Fruit fly (Drosophila melanogaster) whole organism, embryonic: ENCODE measurements around the gene CG9328.

Experiments used
- Awh ChIP-seq: fragments of 200-800 bp; sonication (Bioruptor generic); IDR thresholded peaks from 2 replicates; pipeline ENCODE4, ENCODE4 v1.3.6; 2022; ENCODE audit warnings: missing biosample characterization, missing genetic modification characterization
- B-H1 ChIP-seq: fragments of 200-800 bp; sonication (Bioruptor generic); IDR thresholded peaks from 3 replicates; pipeline ENCODE4 v1.3.6; 2022; ENCODE audit warnings: missing biosample characterization, missing genetic modification characterization
- CG10366 ChIP-seq: fragments of 200-800 bp; sonication (Bioruptor generic); IDR thresholded peaks from 2 replicates; pipeline ENCODE4 v1.3.6; 2022; ENCODE audit warnings: missing biosample characterization, missing genetic modification characterization
- CG11696 ChIP-seq: fragments of 200-800 bp; sonication (Bioruptor generic); IDR thresholded peaks from 2 replicates; pipeline ENCODE4 v1.3.6; 2022; ENCODE audit warnings: missing biosample characterization, missing genetic modification characterization
- CG12071 ChIP-seq: fragments of 200-800 bp; sonication (Bioruptor generic); optimal IDR thresholded peaks from 3 replicates; lab custom pipeline; 2018; ENCODE audit warnings: missing biosample characterization, mild to moderate bottlenecking, missing genetic modification characterization
- CG17385 ChIP-seq: fragments of 200-800 bp; sonication (Bioruptor generic); optimal IDR thresholded peaks from 3 replicates; lab custom pipeline; 2018; ENCODE audit warnings: missing biosample characterization, mild to moderate bottlenecking, missing genetic modification characterization
- CG34422 ChIP-seq: fragments of 200-800 bp; sonication (Bioruptor generic); IDR thresholded peaks from 3 replicates; pipeline ENCODE4 v1.3.6; 2022; ENCODE audit warnings: missing biosample characterization, missing genetic modification characterization
- CG4360 ChIP-seq: fragments of 200-800 bp; sonication (Bioruptor generic); IDR thresholded peaks from 2 replicates; pipeline ENCODE4 v1.3.6; 2022; ENCODE audit warnings: missing biosample characterization, missing genetic modification characterization
- CG4730 ChIP-seq: fragments of 200-800 bp; sonication (Bioruptor generic); IDR thresholded peaks from 2 replicates; pipeline ENCODE4 v1.3.6; 2022; ENCODE audit warnings: missing biosample characterization, missing genetic modification characterization
- CG5953 ChIP-seq: fragments of 200-800 bp; sonication (Bioruptor generic); IDR thresholded peaks from 2 replicates; pipeline ENCODE4 v1.3.6; 2022; ENCODE audit warnings: missing biosample characterization, missing genetic modification characterization
- CG6254 ChIP-seq: fragments of 200-800 bp; sonication (Bioruptor generic); optimal IDR thresholded peaks from 3 replicates; lab custom pipeline; 2017; ENCODE audit warnings: mild to moderate bottlenecking, missing biosample characterization, missing genetic modification reagents, missing genetic modification characterization
- CG8924 ChIP-seq: fragments of 200-800 bp; optimal IDR thresholded peaks from 3 replicates; lab custom pipeline; 2019; ENCODE audit warnings: missing biosample characterization, mild to moderate bottlenecking, missing genetic modification characterization, moderate library complexity
- Dll ChIP-seq: fragments of 200-800 bp; sonication (Bioruptor generic); IDR thresholded peaks from 4 replicates; pipeline ENCODE4 v1.3.6; 2022; ENCODE audit warnings: missing biosample characterization, missing genetic modification characterization; ENCODE audit not compliant: partially characterized antibody
- Dref ChIP-seq: fragments of 200-800 bp; sonication (Bioruptor generic); IDR thresholded peaks from 2 replicates; pipeline ENCODE4 v1.3.6; 2022; ENCODE audit warnings: missing biosample characterization, missing genetic modification characterization
- Elba2 ChIP-seq: fragments of 200-800 bp; sonication (Bioruptor generic); optimal IDR thresholded peaks from 3 replicates; lab custom pipeline; 2016; ENCODE audit warnings: missing biosample characterization, missing genetic modification characterization
- H2.0 ChIP-seq: fragments of 200-800 bp; sonication (Bioruptor generic); IDR thresholded peaks from 2 replicates; pipeline ENCODE4 v1.3.6; 2022; ENCODE audit warnings: missing biosample characterization, missing genetic modification characterization
- Hr51 ChIP-seq, 2 experiments: fragments of 200-800 bp; sonication (Bioruptor generic); optimal IDR thresholded peaks; 2 replicates in 1 of 2; 3 replicates in 1 of 2; lab custom pipeline; 2016 to 2018; ENCODE audit warnings: missing biosample characterization in 2 of 2, missing genetic modification characterization in 2 of 2, mild to moderate bottlenecking in 1 of 2, moderate library complexity in 1 of 2
- Mes4 ChIP-seq: fragments of 200-800 bp; sonication (Bioruptor generic); optimal IDR thresholded peaks from 2 replicates; lab custom pipeline; 2016; ENCODE audit warnings: missing biosample characterization, missing genetic modification characterization
- NC2β ChIP-seq: fragments of 200-800 bp; sonication (Bioruptor generic); optimal IDR thresholded peaks from 2 replicates; lab custom pipeline; 2016; ENCODE audit warnings: missing biosample characterization, missing genetic modification characterization
- NFAT ChIP-seq: fragments of 200-800 bp; sonication (Bioruptor generic); IDR thresholded peaks from 2 replicates; pipeline ENCODE4 v1.3.6; 2022; ENCODE audit warnings: missing biosample characterization, missing genetic modification characterization
- Scr ChIP-seq: fragments of 200-800 bp; sonication (Bioruptor generic); IDR thresholded peaks from 2 replicates; pipeline ENCODE4 v1.3.6; 2022; ENCODE audit warnings: missing biosample characterization, missing genetic modification characterization; ENCODE audit not compliant: partially characterized antibody
- TFAM ChIP-seq: fragments of 200-800 bp; sonication (Bioruptor generic); optimal IDR thresholded peaks from 2 replicates; lab custom pipeline; 2017; ENCODE audit warnings: missing biosample characterization, missing genetic modification characterization, inconsistent platforms
- Trl ChIP-seq, 3 experiments: fragments of >200 bp in 2 of 3; fragments of 200-800 bp in 1 of 3; sonication (Bioruptor generic) in 1 of 3; optimal IDR thresholded peaks; 2 replicates in 1 of 3; 3 replicates in 2 of 3; lab custom pipeline; 2016 to 2017; ENCODE audit warnings: missing biosample characterization in 1 of 3, missing genetic modification characterization in 1 of 3
- Xrp1 ChIP-seq: fragments of 200-800 bp; sonication (Bioruptor generic); IDR thresholded peaks from 2 replicates; pipeline ENCODE4 v1.3.6; 2022; ENCODE audit warnings: missing biosample characterization, missing genetic modification characterization
- YL-1 ChIP-seq: fragments of 200-800 bp; sonication (Bioruptor generic); optimal IDR thresholded peaks from 3 replicates; lab custom pipeline; 2017; ENCODE audit warnings: missing biosample characterization, mild to moderate bottlenecking, missing genetic modification characterization
- al ChIP-seq: fragments of 200-800 bp; sonication (Bioruptor generic); IDR thresholded peaks from 2 replicates; pipeline ENCODE4 v1.3.6; 2022; ENCODE audit warnings: missing biosample characterization, missing genetic modification characterization
- chinmo ChIP-seq: fragments of 200-800 bp; sonication (Bioruptor generic); IDR thresholded peaks from 4 replicates; pipeline ENCODE4 v1.3.6; 2022; ENCODE audit warnings: missing biosample characterization, missing genetic modification characterization; ENCODE audit not compliant: partially characterized antibody
- dysf ChIP-seq: fragments of 200-800 bp; sonication (Bioruptor generic); IDR thresholded peaks from 3 replicates; pipeline ENCODE4 v1.3.6; 2022; ENCODE audit warnings: missing biosample characterization, missing genetic modification characterization
- gsb-n ChIP-seq: fragments of 200-800 bp; sonication (Bioruptor generic); optimal IDR thresholded peaks from 3 replicates; lab custom pipeline; 2018; ENCODE audit warnings: missing biosample characterization, mild to moderate bottlenecking, missing genetic modification characterization
- inv ChIP-seq: fragments of 200-800 bp; sonication (Bioruptor generic); IDR thresholded peaks from 2 replicates; pipeline ENCODE4 v1.3.6; 2022; ENCODE audit warnings: missing biosample characterization, missing genetic modification characterization; ENCODE audit not compliant: partially characterized antibody
- jumu ChIP-seq: fragments of 200-800 bp; sonication (Bioruptor generic); optimal IDR thresholded peaks from 3 replicates; lab custom pipeline; 2016; ENCODE audit warnings: missing biosample characterization, missing genetic modification characterization
- kni ChIP-seq: fragments of 200-800 bp; sonication (Bioruptor generic); optimal IDR thresholded peaks from 3 replicates; lab custom pipeline; 2017; ENCODE audit warnings: mild to moderate bottlenecking, missing biosample characterization, missing genetic modification reagents, missing genetic modification characterization
- lola ChIP-seq, 3 experiments: fragments of >200 bp in 2 of 3; fragments of 200-800 bp in 1 of 3; sonication (Bioruptor generic) in 1 of 3; optimal IDR thresholded peaks; 2 replicates each; lab custom pipeline; 2017 to 2019; ENCODE audit warnings: missing biosample characterization in 3 of 3, missing genetic modification characterization in 3 of 3, mild to moderate bottlenecking in 1 of 3, moderate library complexity in 1 of 3
- lov ChIP-seq, 2 experiments: fragments of 200-800 bp in 1 of 2; fragments of >200 bp in 1 of 2; sonication (Bioruptor generic) in 1 of 2; IDR thresholded peaks in 1 of 2; optimal IDR thresholded peaks in 1 of 2; 2 replicates in 1 of 2; 3 replicates in 1 of 2; pipeline versions ENCODE4 v1.3.6 to Lab custom; 2017 to 2022; ENCODE audit warnings: missing biosample characterization in 1 of 2, missing genetic modification characterization in 1 of 2
- org-1 ChIP-seq: fragments of 200-800 bp; sonication (Bioruptor generic); optimal IDR thresholded peaks from 2 replicates; lab custom pipeline; 2017; ENCODE audit warnings: missing biosample characterization, missing genetic modification characterization
- prd ChIP-seq, 3 experiments: fragments of >200 bp in 2 of 3; fragments of 200-800 bp in 1 of 3; sonication (Bioruptor generic) in 1 of 3; optimal IDR thresholded peaks in 2 of 3; IDR thresholded peaks in 1 of 3; 2 replicates in 2 of 3; 3 replicates in 1 of 3; pipeline versions ENCODE4 v1.3.6 to Lab custom; 2017 to 2022; ENCODE audit warnings: missing biosample characterization in 1 of 3, missing genetic modification characterization in 1 of 3
- repo ChIP-seq: fragments of 200-800 bp; sonication (Bioruptor generic); optimal IDR thresholded peaks from 2 replicates; lab custom pipeline; 2016; ENCODE audit warnings: missing biosample characterization, missing genetic modification characterization
- rib ChIP-seq: fragments of 200-800 bp; sonication (Bioruptor generic); IDR thresholded peaks from 2 replicates; pipeline ENCODE4 v1.3.6; 2022; ENCODE audit warnings: missing biosample characterization, missing genetic modification characterization
- ro ChIP-seq: fragments of 200-800 bp; sonication (Bioruptor generic); IDR thresholded peaks from 2 replicates; pipeline ENCODE4 v1.3.6; 2022; ENCODE audit warnings: missing biosample characterization, missing genetic modification characterization
- slbo ChIP-seq: fragments of 200-800 bp; sonication (Bioruptor generic); IDR thresholded peaks from 2 replicates; pipeline ENCODE4 v1.3.6; 2022; ENCODE audit warnings: missing biosample characterization, missing genetic modification characterization
- toy ChIP-seq: fragments of 200-800 bp; sonication (Bioruptor generic); IDR thresholded peaks from 2 replicates; pipeline ENCODE4 v1.3.6; 2022; ENCODE audit warnings: missing biosample characterization, missing genetic modification characterization
- ttk ChIP-seq: fragments of 200-800 bp; sonication (Bioruptor generic); IDR thresholded peaks from 2 replicates; pipeline ENCODE4 v2.1.2; 2022; ENCODE audit warnings: missing biosample characterization, missing genetic modification characterization
- twi ChIP-seq: fragments of 200-800 bp; optimal IDR thresholded peaks from 2 replicates; lab custom pipeline; 2019; ENCODE audit warnings: missing biosample characterization, mild to moderate bottlenecking, missing genetic modification characterization, moderate library complexity
- tx ChIP-seq: fragments of 200-800 bp; sonication (Bioruptor generic); optimal IDR thresholded peaks from 2 replicates; lab custom pipeline; 2016; ENCODE audit warnings: missing biosample characterization, missing genetic modification characterization
- wdn ChIP-seq: fragments of 200-800 bp; sonication (Bioruptor generic); IDR thresholded peaks from 2 replicates; pipeline ENCODE4 v1.3.6; 2022; ENCODE audit warnings: missing biosample characterization, missing genetic modification characterization
- wor ChIP-seq: fragments of 200-800 bp; sonication (Bioruptor generic); IDR thresholded peaks from 2 replicates; pipeline ENCODE4 v1.3.6; 2022; ENCODE audit warnings: missing biosample characterization, missing genetic modification characterization
- zen ChIP-seq: fragments of 200-800 bp; sonication (Bioruptor generic); optimal IDR thresholded peaks from 3 replicates; lab custom pipeline; 2018; ENCODE audit warnings: missing biosample characterization, mild to moderate bottlenecking, missing genetic modification characterization, moderate library complexity

Gene CG9328

DNA sequence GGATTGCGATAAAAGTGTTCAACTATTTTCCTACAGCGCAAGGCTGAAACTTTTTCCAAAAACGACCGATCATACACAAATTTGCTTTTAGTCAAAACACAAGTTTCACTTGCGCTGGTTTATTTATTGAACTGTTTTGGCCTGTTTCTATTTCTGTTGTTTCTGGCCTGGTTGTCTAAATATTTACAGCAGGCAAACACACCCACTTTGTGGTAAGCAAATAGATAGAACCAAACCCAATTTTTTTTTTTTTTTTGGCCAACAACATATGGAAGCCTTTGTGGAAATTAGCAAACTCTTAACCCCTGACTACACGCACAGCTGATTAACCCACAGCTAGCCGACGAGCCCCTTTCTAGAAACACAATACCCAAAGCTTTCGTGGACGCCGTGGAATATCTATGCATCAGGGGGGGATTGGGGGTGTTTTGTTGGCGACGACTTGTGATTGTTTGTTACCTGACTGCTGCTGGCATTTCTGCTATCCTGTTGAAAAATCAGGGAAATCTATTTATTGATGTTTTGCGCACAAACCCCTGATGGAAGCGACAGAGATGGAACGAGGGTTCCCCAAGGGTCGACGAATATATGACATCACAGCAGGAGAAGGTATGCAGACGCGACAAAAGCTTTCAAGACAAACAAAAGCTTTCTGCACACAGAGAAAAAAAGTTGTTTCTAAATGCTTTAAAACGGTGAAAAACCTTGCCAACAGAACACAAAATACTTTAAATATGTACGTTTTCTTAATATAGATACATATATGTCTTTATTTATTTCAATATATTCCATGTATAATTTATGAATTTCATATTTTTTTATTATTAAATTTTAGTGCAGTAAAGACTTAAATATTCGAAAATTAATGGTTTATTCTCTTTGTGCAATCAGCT is 10.3 kb downstream of the CG9328 start (continued):
- TF ChIP-seq prd (optimal IDR thresholded peaks at IDR 0.05; lab: Kevin White, UChicago) (no peak), prd (GFP tag; IDR thresholded peaks at IDR 0.05; lab: Robert Waterston, UW) (peak; percentile 54; the same call in 2 of the 3 replicates), Elba2 (GFP tag; lab: Kevin White, UChicago) (no peak), lov (optimal IDR thresholded peaks at IDR 0.05; lab: Kevin White, UChicago) (no peak), lov (GFP tag; IDR thresholded peaks at IDR 0.05; lab: Robert Waterston, UW) (no peak), Trl (optimal IDR thresholded peaks at IDR 0.05; lab: Kevin White, UChicago) (peak in 1 of 2 experiments; percentile 50), Trl (GFP tag; optimal IDR thresholded peaks at IDR 0.05; lab: Kevin White, UChicago) (peak; percentile 46), Xrp1 (peak; percentile 69), zen (tag; lab: Kevin White, UChicago) (no peak), wor (GFP tag; lab: Robert Waterston, UW) (no peak), kni (GFP tag; lab: Kevin White, UChicago) (no peak), CG6254 (GFP tag; lab: Kevin White, UChicago) (no peak), jumu (GFP tag; lab: Kevin White, UChicago) (no peak), Hr51 (GFP tag; optimal IDR thresholded peaks at IDR 0.05; lab: Kevin White, UChicago) (peak; percentile 6 to 68), TFAM (GFP tag; lab: Kevin White, UChicago) (no peak), CG10366 (peak; percentile 31; the same call in 1 of the 2 replicates), Dll (GFP tag; lab: Robert Waterston, UW) (no peak), repo (no peak), wdn (GFP tag; lab: Robert Waterston, UW) (peak; percentile 31; the same call in 1 of the 2 replicates), al (GFP tag; lab: Robert Waterston, UW) (no peak), toy (no peak), NFAT (GFP tag; lab: Robert Waterston, UW) (0 out of 2 replicates have a peak, but pooled peaks have one; percentile 6), CG8924 (peak; percentile 50), tx (GFP tag; lab: Kevin White, UChicago) (no peak), YL-1 (GFP tag; lab: Kevin White, UChicago) (no peak), rib (GFP tag; lab: Robert Waterston, UW) (no peak), org-1 (peak; percentile 22), CG4730 (peak; percentile 37; the same call in 1 of the 2 replicates), CG5953 (GFP tag; lab: Robert Waterston, UW) (no peak), ro (GFP tag; lab: Robert Waterston, UW) (no peak), chinmo (GFP tag; lab: Robert Waterston, UW) (0 out of 4 replicates have a peak, but pooled peaks have one; percentile 19), dysf (GFP tag; lab: Robert Waterston, UW) (peak; percentile 74), CG34422 (GFP tag; lab: Robert Waterston, UW) (no peak), ttk (GFP tag; lab: Robert Waterston, UW) (0 out of 2 replicates have a peak, but pooled peaks have one; percentile 12), CG12071 (GFP tag; lab: Kevin White, UChicago) (peak; percentile 65), inv (no peak), Awh (GFP tag; lab: Robert Waterston, UW) (no peak), slbo (peak; percentile 63), H2.0 (GFP tag; lab: Robert Waterston, UW) (no peak), twi (tag; lab: Kevin White, UChicago) (no peak), NC2β (GFP tag; lab: Kevin White, UChicago) (no peak), CG17385 (GFP tag; lab: Kevin White, UChicago) (peak; percentile 31), Scr (GFP tag; lab: Robert Waterston, UW) (no peak), CG11696 (GFP tag; lab: Robert Waterston, UW) (no peak), B-H1 (GFP tag; lab: Robert Waterston, UW) (peak; percentile 24; the same call in 1 of the 3 replicates), Dref (GFP tag; lab: Robert Waterston, UW) (no peak), Mes4 (GFP tag; lab: Kevin White, UChicago) (no peak), lola (GFP tag; optimal IDR thresholded peaks at IDR 0.05; lab: Kevin White, UChicago) (peak in 1 of 3 experiments; percentile 4), gsb-n (tag; lab: Kevin White, UChicago) (no peak), CG4360 (GFP tag; lab: Robert Waterston, UW) (no peak)
